Fruit fly (Drosophila melanogaster): ENCODE data around the gene mas.

Gene mas

DNA sequence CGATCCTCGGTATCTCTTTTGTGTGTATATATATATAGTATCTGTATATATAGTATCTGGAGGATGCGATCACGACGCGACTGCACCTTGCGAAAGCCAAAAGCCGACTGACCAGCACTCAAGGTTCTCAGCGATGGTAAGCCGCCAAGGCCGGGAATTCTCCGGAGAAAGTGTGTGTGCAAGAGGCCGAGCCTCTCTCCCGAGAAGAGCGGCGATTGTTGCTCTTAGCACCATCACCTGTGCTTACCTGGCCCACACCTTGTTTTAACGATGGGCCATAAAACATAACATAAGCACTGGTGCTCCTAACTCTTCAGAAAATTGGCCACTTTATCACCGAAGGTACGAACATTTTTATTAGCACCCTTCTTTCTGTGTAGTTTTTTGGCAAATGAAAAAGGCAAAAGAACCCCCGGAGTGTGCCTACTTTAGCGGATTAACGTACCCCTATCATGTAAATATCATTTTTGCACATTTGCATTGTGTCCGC lies at the start of gene mas:
Gene mas (minus strand): TSS at position 112 of the 490 bp plus-strand sequence.
- TF ChIP-seq CG8301 (tag; optimal IDR thresholded peaks at IDR 0.05): no peak
- TF ChIP-seq Ets98B (GFP tag; IDR thresholded peaks at IDR 0.05): no peak
- no peak for TF ChIP-seq Pif1A (GFP tag; optimal IDR thresholded peaks at IDR 0.05)

DNA sequence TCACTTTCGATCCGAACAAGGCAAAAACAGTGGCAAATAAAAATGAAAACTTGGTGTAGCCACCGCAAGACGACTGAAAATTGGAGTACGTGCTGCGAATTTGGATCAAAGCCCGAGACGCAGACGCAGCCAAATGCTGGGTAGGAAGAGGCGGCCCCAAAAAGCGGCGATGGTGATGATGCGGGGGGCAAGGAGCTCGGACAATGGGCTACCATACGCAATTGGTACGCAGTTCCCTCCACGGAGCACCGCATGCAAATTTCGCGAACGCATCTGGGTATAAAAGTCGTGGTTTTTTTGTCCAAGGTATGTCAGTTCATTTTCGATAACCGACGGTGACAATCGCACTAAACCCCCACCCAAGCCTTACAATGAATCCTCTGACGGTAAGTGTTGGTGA lies 47.8 kb upstream of the mas start, which contains the start of gene Cpr64Ad:
Gene Cpr64Ad (plus strand): TSS at position 301 of the 400 bp plus-strand sequence.
- no peak for TF ChIP-seq CG13204 (GFP tag; optimal IDR thresholded peaks at IDR 0.05)
- no peak for TF ChIP-seq CG17806 (tag; optimal IDR thresholded peaks at IDR 0.05)
- TF ChIP-seq CG8301 (tag; optimal IDR thresholded peaks at IDR 0.05): no peak
- no peak for TF ChIP-seq CG15710 (tag; optimal IDR thresholded peaks at IDR 0.05)
- TF ChIP-seq CG8159 (tag; optimal IDR thresholded peaks at IDR 0.05): no peak
- TF ChIP-seq rn (GFP tag; IDR thresholded peaks at IDR 0.05): no peak
- no peak for TF ChIP-seq Snoo (tag; optimal IDR thresholded peaks at IDR 0.05)
- no peak for TF ChIP-seq Pif1B (GFP tag; optimal IDR thresholded peaks at IDR 0.05)
- no peak for TF ChIP-seq fd96Ca (GFP tag; IDR thresholded peaks at IDR 0.05)
- no peak for TF ChIP-seq CG9948 (tag; optimal IDR thresholded peaks at IDR 0.05)
- no peak for TF ChIP-seq CG12605 (GFP tag; IDR thresholded peaks at IDR 0.05)
- no peak for TF ChIP-seq CG34367 (tag; optimal IDR thresholded peaks at IDR 0.05)
- no peak for TF ChIP-seq D1 (tag; optimal IDR thresholded peaks at IDR 0.05)
- no peak for TF ChIP-seq CG32121 (GFP tag; IDR thresholded peaks at IDR 0.05)
- TF ChIP-seq CG4496 (GFP tag; IDR thresholded peaks at IDR 0.05): no peak
- no peak for TF ChIP-seq gl (tag; optimal IDR thresholded peaks at IDR 0.05)
- no peak for TF ChIP-seq CG14655 (GFP tag; optimal IDR thresholded peaks at IDR 0.05)
- TF ChIP-seq EcR (GFP tag; optimal IDR thresholded peaks at IDR 0.05): no peak

DNA sequence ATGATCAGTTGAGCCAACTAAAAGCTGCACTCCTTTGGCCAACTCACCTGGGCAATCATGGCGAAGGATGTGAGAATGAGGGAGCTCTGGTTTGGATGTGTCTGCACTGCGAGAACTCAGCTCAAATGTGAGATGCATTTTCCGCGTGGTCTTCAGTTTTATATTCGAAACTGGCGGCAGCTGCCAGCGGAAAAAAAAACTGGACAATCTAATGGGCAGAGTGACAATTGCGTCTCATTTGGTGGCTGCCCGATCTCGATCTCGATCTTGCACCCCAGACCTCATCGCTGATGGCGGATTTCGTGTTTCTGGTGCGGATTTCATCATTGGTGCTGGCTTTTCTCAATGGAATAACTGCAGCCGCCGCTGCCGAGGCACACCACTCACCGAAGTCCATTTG lies 45.6 kb upstream of the mas start, which contains the start of gene Cpr64Ac:
Gene Cpr64Ac (minus strand): TSS at position 101 of the 400 bp plus-strand sequence.
- TF ChIP-seq CG8301 (tag; optimal IDR thresholded peaks at IDR 0.05): no peak
- TF ChIP-seq rn (GFP tag; IDR thresholded peaks at IDR 0.05): no peak
- TF ChIP-seq EcR (GFP tag; optimal IDR thresholded peaks at IDR 0.05): no peak
- TF ChIP-seq gl (tag; optimal IDR thresholded peaks at IDR 0.05): no peak
- no peak for TF ChIP-seq fd96Ca (GFP tag; IDR thresholded peaks at IDR 0.05)
- TF ChIP-seq CG10348 (GFP tag; IDR thresholded peaks at IDR 0.05): no peak
- TF ChIP-seq CG13204 (GFP tag; optimal IDR thresholded peaks at IDR 0.05): no peak
- TF ChIP-seq CG17806 (tag; optimal IDR thresholded peaks at IDR 0.05): no peak
- TF ChIP-seq Pif1A (GFP tag; optimal IDR thresholded peaks at IDR 0.05): no peak
- no peak for TF ChIP-seq CG14655 (GFP tag; optimal IDR thresholded peaks at IDR 0.05)
- TF ChIP-seq CG34367 (tag; optimal IDR thresholded peaks at IDR 0.05): no peak

DNA sequence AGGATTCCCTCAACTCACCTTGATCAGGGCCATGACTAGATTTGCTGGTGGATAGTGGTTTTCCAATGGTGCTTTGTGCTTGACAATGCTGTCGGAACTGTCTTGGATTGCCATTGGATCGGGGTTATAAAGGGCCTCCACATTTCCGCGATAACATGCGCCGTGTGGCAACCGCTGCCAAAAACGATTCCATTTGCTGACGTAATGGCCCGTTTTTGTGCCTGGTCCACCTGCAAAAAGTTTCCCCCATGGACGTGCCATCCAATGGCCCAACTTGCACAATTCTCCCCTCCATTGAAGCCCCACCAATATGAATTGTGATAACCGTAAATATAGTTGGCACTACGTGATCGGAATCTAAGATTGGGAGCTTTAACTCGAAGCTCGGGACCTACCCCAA lies 44.2 kb upstream of the mas start, which contains the start of gene Cpr64Ab:
Gene Cpr64Ab (minus strand): TSS at position 101 of the 400 bp plus-strand sequence.
- TF ChIP-seq CG8159 (tag; optimal IDR thresholded peaks at IDR 0.05): no peak
- TF ChIP-seq CG13204 (GFP tag; optimal IDR thresholded peaks at IDR 0.05): no peak
- TF ChIP-seq CG32121 (GFP tag; IDR thresholded peaks at IDR 0.05): no peak
- TF ChIP-seq fd96Ca (GFP tag; IDR thresholded peaks at IDR 0.05): no peak
- TF ChIP-seq Snoo (tag; optimal IDR thresholded peaks at IDR 0.05): no peak
- no peak for TF ChIP-seq rn (GFP tag; IDR thresholded peaks at IDR 0.05)
- no peak for TF ChIP-seq Ets98B (GFP tag; IDR thresholded peaks at IDR 0.05)
- no peak for TF ChIP-seq CG10348 (GFP tag; IDR thresholded peaks at IDR 0.05)
- TF ChIP-seq Pif1B (GFP tag; optimal IDR thresholded peaks at IDR 0.05): no peak
- TF ChIP-seq CG12605 (GFP tag; IDR thresholded peaks at IDR 0.05): no peak
- no peak for TF ChIP-seq CG34367 (tag; optimal IDR thresholded peaks at IDR 0.05)

DNA sequence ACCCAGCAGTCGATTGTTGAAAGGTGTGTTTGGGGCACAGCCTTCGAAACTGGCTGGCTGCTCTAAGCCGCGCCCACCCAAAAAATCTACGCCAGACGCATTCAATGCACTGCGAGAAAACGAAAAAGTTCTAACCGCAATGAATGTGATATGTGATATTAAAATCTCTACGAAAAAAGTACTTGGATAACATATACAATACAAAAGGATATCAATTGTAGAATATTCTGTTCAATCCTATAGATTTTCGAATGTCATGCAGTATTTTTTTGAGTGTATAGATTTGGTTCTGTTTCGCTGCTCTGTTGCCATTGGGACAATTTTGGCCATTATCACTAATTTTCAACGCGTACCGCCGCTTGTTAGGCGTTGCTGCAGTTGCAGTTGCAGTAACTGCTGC lies 42.5 kb upstream of the mas start:
- TF ChIP-seq CG8301 (tag; optimal IDR thresholded peaks at IDR 0.05): peak; percentile 45
- TF ChIP-seq fd96Ca (GFP tag; IDR thresholded peaks at IDR 0.05): peak; percentile 61
- TF ChIP-seq EcR (GFP tag; optimal IDR thresholded peaks at IDR 0.05): no peak
- TF ChIP-seq CG13204 (GFP tag; optimal IDR thresholded peaks at IDR 0.05): no peak
- TF ChIP-seq CG9948 (tag; optimal IDR thresholded peaks at IDR 0.05): peak; percentile 4
- TF ChIP-seq Ets98B (GFP tag; IDR thresholded peaks at IDR 0.05): peak; percentile 79
- TF ChIP-seq CG32121 (GFP tag; IDR thresholded peaks at IDR 0.05): peak; percentile 88
- TF ChIP-seq CG4496 (GFP tag; IDR thresholded peaks at IDR 0.05): peak; percentile 83

DNA sequence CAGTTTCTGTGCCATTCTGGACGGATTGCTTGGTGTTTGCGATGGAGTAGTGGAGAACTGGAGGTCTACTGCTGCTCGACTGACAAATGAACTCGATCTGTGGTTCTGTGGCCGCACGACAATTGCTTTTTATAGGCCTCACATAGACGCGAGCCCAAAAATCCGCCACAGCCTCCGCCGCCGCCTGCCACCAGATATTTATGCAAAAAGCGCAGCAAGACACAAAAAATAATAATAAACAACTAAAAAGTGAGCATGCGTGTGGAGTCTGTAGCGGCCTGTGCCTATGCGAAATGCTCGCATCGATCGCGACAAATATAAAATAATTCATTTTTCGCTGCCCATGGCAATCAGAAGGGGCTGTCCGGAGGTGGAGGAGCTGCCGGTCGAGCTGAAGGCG lies 41.8 kb upstream of the mas start, which contains the start of gene Cpr64Aa:
Gene Cpr64Aa (minus strand): TSS at position 101 of the 400 bp plus-strand sequence.
- TF ChIP-seq CG17806 (tag; optimal IDR thresholded peaks at IDR 0.05): no peak
- no peak for TF ChIP-seq CG15710 (tag; optimal IDR thresholded peaks at IDR 0.05)
- TF ChIP-seq CG8159 (tag; optimal IDR thresholded peaks at IDR 0.05): no peak
- no peak for TF ChIP-seq gl (tag; optimal IDR thresholded peaks at IDR 0.05)
- no peak for TF ChIP-seq rn (GFP tag; IDR thresholded peaks at IDR 0.05)
- no peak for TF ChIP-seq Snoo (tag; optimal IDR thresholded peaks at IDR 0.05)
- no peak for TF ChIP-seq CG32121 (GFP tag; IDR thresholded peaks at IDR 0.05)
- no peak for TF ChIP-seq Ets98B (GFP tag; IDR thresholded peaks at IDR 0.05)
- TF ChIP-seq CG13204 (GFP tag; optimal IDR thresholded peaks at IDR 0.05): no peak
- no peak for TF ChIP-seq EcR (GFP tag; optimal IDR thresholded peaks at IDR 0.05)
- no peak for TF ChIP-seq CG12605 (GFP tag; IDR thresholded peaks at IDR 0.05)
- no peak for TF ChIP-seq CG10348 (GFP tag; IDR thresholded peaks at IDR 0.05)
- TF ChIP-seq D1 (tag; optimal IDR thresholded peaks at IDR 0.05): no peak
- TF ChIP-seq CG9948 (tag; optimal IDR thresholded peaks at IDR 0.05): no peak
- no peak for TF ChIP-seq CG8301 (tag; optimal IDR thresholded peaks at IDR 0.05)
- TF ChIP-seq CG4496 (GFP tag; IDR thresholded peaks at IDR 0.05): no peak

Data from whole organism, pupa.